Fruit fly (Drosophila melanogaster) S2 (cell line): ENCODE data around the gene daed.

ENCODE experiments used
- CG8478 ChIP-seq: fragments of >200 bp; optimal IDR thresholded peaks from 2 replicates; lab custom pipeline; 2018
- CTCF ChIP-seq, 2 experiments: fragments of >200 bp; optimal IDR thresholded peaks; 2 replicates each; lab custom pipeline; 2018

DNA sequence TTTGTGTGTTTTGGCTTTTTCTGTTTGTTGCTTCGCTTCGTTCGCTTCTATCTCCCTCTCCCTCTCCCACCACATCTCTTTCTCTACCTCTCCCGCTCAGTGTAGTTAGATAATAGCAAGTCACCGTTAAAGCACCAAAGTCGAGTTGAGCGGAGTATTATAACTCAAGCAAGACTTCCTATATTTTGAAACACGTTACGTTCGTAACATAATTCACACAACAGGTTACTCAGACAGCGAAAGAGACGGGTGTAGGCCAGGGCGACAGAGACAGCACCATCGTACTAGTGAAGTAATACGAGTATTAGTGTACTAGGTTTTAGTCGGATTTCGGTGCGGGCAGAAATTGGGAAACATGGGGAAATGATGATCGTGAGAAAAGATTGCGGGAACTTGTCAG lies 42.5 kb downstream of the daed start:
- TF ChIP-seq CG8478 (lab: Kevin White, UChicago) (no peak), CTCF (optimal IDR thresholded peaks at IDR 0.05; lab: Kevin White, UChicago) (no peak)
